Worm (Caenorhabditis elegans) whole organism, L4/young adult: ENCODE results near the gene F59F5.3.

Source experiments
- W03F9.2 ChIP-seq: fragments of 150-350 bp; optimal IDR thresholded peaks from 2 replicates; lab custom pipeline; 2014; ENCODE audit warnings: missing biosample characterization, missing genetic modification characterization
- dao-5 ChIP-seq: sonication (generic microtip); optimal IDR thresholded peaks from 2 replicates; lab custom pipeline; 2016; ENCODE audit warnings: missing genotype, missing genetic modification characterization, moderate library complexity, missing compliant biosample characterization
- him-1 ChIP-seq: sonication (generic microtip); optimal IDR thresholded peaks from 2 replicates; lab custom pipeline; 2016; ENCODE audit warnings: missing genotype, missing genetic modification reagents, missing genetic modification characterization, missing compliant biosample characterization

ce11 chrX:10553048-10553447, 10.8 kb upstream of the F59F5.3 start:
- TF ChIP-seq him-1 (tag; lab: Kevin White, UChicago) (no peak), dao-5 (tag; lab: Kevin White, UChicago) (no peak), W03F9.2 (no peak)
